Worm (Caenorhabditis elegans) whole organism, midembryonic: Measurements from ENCODE around the gene Y54G2A.38.

ENCODE experiments used
- T22C8.4 ChIP-seq: fragments of 200-800 bp; sonication (Bioruptor generic); IDR thresholded peaks from 2 replicates; pipeline ENCODE4 v1.3.6; 2022; ENCODE audit warnings: missing genetic modification characterization, missing compliant biosample characterization
- flt-1 ChIP-seq: fragments of 200-800 bp; sonication (Bioruptor generic); IDR thresholded peaks from 2 replicates; pipeline ENCODE4 v1.3.6; 2022; ENCODE audit warnings: missing genetic modification characterization, missing compliant biosample characterization
- ztf-23 ChIP-seq: fragments of 200-800 bp; sonication (Bioruptor generic); IDR thresholded peaks from 2 replicates; pipeline ENCODE4 v1.3.6; 2022; ENCODE audit warnings: missing genetic modification reagents, missing genetic modification characterization, missing compliant biosample characterization

ce11 chrIV:2750607-2751006, 8.7 kb upstream of the Y54G2A.38 start:
- no peak for TF ChIP-seq T22C8.4 (GFP tag; lab: Robert Waterston, UW)
- no peak for TF ChIP-seq ztf-23
- no peak for TF ChIP-seq flt-1
